Worm (Caenorhabditis elegans): ENCODE results near the gene nhl-2.

DNA sequence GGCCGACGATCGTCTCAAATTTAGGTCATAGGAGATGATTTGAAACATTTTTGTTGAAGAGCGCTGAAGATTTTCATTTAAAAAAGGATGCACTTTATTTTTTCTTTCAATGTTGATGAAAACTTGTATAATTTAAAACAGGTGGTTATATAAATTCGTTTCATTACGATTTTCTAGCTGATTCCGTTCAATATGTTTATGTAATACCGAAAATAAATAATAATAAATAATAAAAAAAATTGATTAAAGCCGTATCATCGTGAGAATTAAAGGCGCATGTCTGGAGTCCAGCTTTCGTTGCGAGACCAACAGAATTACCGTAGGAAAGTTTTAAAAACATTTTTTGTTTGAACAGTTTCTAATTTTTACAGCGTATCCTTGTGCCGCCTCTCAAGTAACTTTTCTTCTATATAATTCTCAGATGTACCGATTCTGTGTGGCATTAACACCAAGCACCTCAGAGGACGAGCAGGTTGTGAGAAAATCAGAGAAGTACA, 33.4 kb upstream of the nhl-2 start, which contains the start of the genes C26E6.12 and eri-9:
- TF ChIP-seq him-1 (tag; optimal IDR thresholded peaks at IDR 0.05): no peak
- TF ChIP-seq dao-5 (tag; optimal IDR thresholded peaks at IDR 0.05): no peak

Data from whole organism, L4/young adult.